Fruit fly (Drosophila melanogaster) whole organism, embryonic: ENCODE measurements around the gene CG14965.

Source experiments
- Aef1 ChIP-seq: fragments of 200-800 bp; sonication (Bioruptor generic); IDR thresholded peaks from 3 replicates; pipeline ENCODE4 v1.3.6; 2022; ENCODE audit warnings: missing biosample characterization, missing genetic modification characterization
- Asciz ChIP-seq: fragments of 200-800 bp; sonication (Bioruptor generic); optimal IDR thresholded peaks from 2 replicates; lab custom pipeline; 2017; ENCODE audit warnings: missing biosample characterization, mild to moderate bottlenecking, missing genetic modification characterization, missing genetic modification reagents
- BEAF-32 ChIP-seq: fragments of 200-800 bp; sonication (Bioruptor generic); optimal IDR thresholded peaks from 3 replicates; lab custom pipeline; 2017; ENCODE audit warnings: missing biosample characterization, missing genetic modification characterization, mild to moderate bottlenecking, moderate library complexity, missing genetic modification reagents
- CG10959 ChIP-seq: fragments of 200-800 bp; sonication (Bioruptor generic); IDR thresholded peaks from 2 replicates; pipeline ENCODE4 v1.3.6; 2022; ENCODE audit warnings: missing biosample characterization, missing genetic modification characterization
- CG12236 ChIP-seq: fragments of 200-800 bp; sonication (Bioruptor generic); optimal IDR thresholded peaks from 2 replicates; lab custom pipeline; 2016; ENCODE audit warnings: missing biosample characterization, missing genetic modification characterization
- CG13775 ChIP-seq: fragments of 200-800 bp; sonication (Bioruptor generic); optimal IDR thresholded peaks from 3 replicates; lab custom pipeline; 2017; ENCODE audit warnings: missing biosample characterization, mild to moderate bottlenecking, missing genetic modification characterization
- CG14014 ChIP-seq: fragments of 200-800 bp; sonication (Bioruptor generic); IDR thresholded peaks from 2 replicates; pipeline ENCODE4 v1.3.6; 2022; ENCODE audit warnings: missing biosample characterization, missing genetic modification characterization
- CG14441 ChIP-seq: fragments of 200-800 bp; sonication (Bioruptor generic); IDR thresholded peaks from 2 replicates; pipeline ENCODE4 v1.3.6; 2022; ENCODE audit warnings: missing biosample characterization, missing genetic modification characterization
- CG14710 ChIP-seq: fragments of 200-800 bp; sonication (Bioruptor generic); optimal IDR thresholded peaks from 3 replicates; lab custom pipeline; 2019; ENCODE audit warnings: missing biosample characterization, mild to moderate bottlenecking, missing genetic modification characterization, moderate library complexity
- CG15073 ChIP-seq: fragments of 200-800 bp; sonication (Bioruptor generic); optimal IDR thresholded peaks from 2 replicates; lab custom pipeline; 2016; ENCODE audit warnings: missing biosample characterization, missing genetic modification characterization
- CG1602 ChIP-seq: fragments of 200-800 bp; sonication (Bioruptor generic); optimal IDR thresholded peaks from 3 replicates; lab custom pipeline; 2016; ENCODE audit warnings: missing biosample characterization, missing genetic modification characterization
- CG1603 ChIP-seq: fragments of 200-800 bp; sonication (Bioruptor generic); optimal IDR thresholded peaks from 2 replicates; lab custom pipeline; 2019; ENCODE audit warnings: missing biosample characterization, mild to moderate bottlenecking, missing genetic modification characterization, moderate library complexity
- CG17568 ChIP-seq: fragments of 200-800 bp; sonication (Bioruptor generic); optimal IDR thresholded peaks from 2 replicates; lab custom pipeline; 2018; ENCODE audit warnings: missing biosample characterization, mild to moderate bottlenecking, missing genetic modification characterization, moderate library complexity
- CG18764 ChIP-seq: fragments of 200-800 bp; sonication (Bioruptor generic); optimal IDR thresholded peaks from 3 replicates; lab custom pipeline; 2016; ENCODE audit warnings: missing biosample characterization, missing genetic modification characterization
- CG30020 ChIP-seq: fragments of 200-800 bp; optimal IDR thresholded peaks from 2 replicates; lab custom pipeline; 2019; ENCODE audit warnings: missing biosample characterization, mild to moderate bottlenecking, missing genetic modification characterization, moderate library complexity
- CG4404 ChIP-seq: fragments of 200-800 bp; sonication (Bioruptor generic); IDR thresholded peaks from 2 replicates; pipeline ENCODE4 v1.3.6; 2022; ENCODE audit warnings: missing biosample characterization, missing genetic modification characterization
- CG4424 ChIP-seq: fragments of 200-800 bp; sonication (Bioruptor generic); optimal IDR thresholded peaks from 3 replicates; lab custom pipeline; 2016; ENCODE audit warnings: missing biosample characterization, missing genetic modification characterization
- CG5180 ChIP-seq: fragments of 200-800 bp; sonication (Bioruptor generic); optimal IDR thresholded peaks from 3 replicates; lab custom pipeline; 2017; ENCODE audit warnings: missing biosample characterization, missing genetic modification characterization, mild to moderate bottlenecking, moderate library complexity, missing genetic modification reagents
- CG5953 ChIP-seq: fragments of 200-800 bp; sonication (Bioruptor generic); IDR thresholded peaks from 2 replicates; pipeline ENCODE4 v1.3.6; 2022; ENCODE audit warnings: missing biosample characterization, missing genetic modification characterization
- CG6689 ChIP-seq: fragments of 200-800 bp; sonication (Bioruptor generic); IDR thresholded peaks from 2 replicates; pipeline ENCODE4 v1.3.6; 2022; ENCODE audit warnings: missing biosample characterization, missing genetic modification characterization
- CG7271 ChIP-seq: fragments of 200-800 bp; sonication (Bioruptor generic); optimal IDR thresholded peaks from 2 replicates; lab custom pipeline; 2018; ENCODE audit warnings: missing biosample characterization, mild to moderate bottlenecking, missing genetic modification characterization, moderate library complexity
- CG8924 ChIP-seq: fragments of 200-800 bp; optimal IDR thresholded peaks from 3 replicates; lab custom pipeline; 2019; ENCODE audit warnings: missing biosample characterization, mild to moderate bottlenecking, missing genetic modification characterization, moderate library complexity
- CG8944 ChIP-seq: fragments of 200-800 bp; sonication (Bioruptor generic); optimal IDR thresholded peaks from 3 replicates; lab custom pipeline; 2016; ENCODE audit warnings: missing biosample characterization, missing genetic modification characterization
- CG9437 ChIP-seq: fragments of 200-800 bp; sonication (Bioruptor generic); optimal IDR thresholded peaks from 2 replicates; lab custom pipeline; 2018; ENCODE audit warnings: missing biosample characterization, mild to moderate bottlenecking, missing genetic modification characterization
- Dll ChIP-seq: fragments of 200-800 bp; sonication (Bioruptor generic); IDR thresholded peaks from 4 replicates; pipeline ENCODE4 v1.3.6; 2022; ENCODE audit warnings: missing biosample characterization, missing genetic modification characterization; ENCODE audit not compliant: partially characterized antibody
- E2f2 ChIP-seq: fragments of 200-800 bp; sonication (Bioruptor generic); IDR thresholded peaks from 2 replicates; pipeline ENCODE4 v1.3.6; 2022; ENCODE audit warnings: missing biosample characterization, missing genetic modification characterization
- Eip74EF ChIP-seq, 2 experiments: fragments of 200-800 bp in 1 of 2; fragments of >200 bp in 1 of 2; sonication (Bioruptor generic) in 1 of 2; optimal IDR thresholded peaks; 2 replicates each; lab custom pipeline; 2017 to 2019; ENCODE audit warnings: missing biosample characterization in 2 of 2, missing genetic modification characterization in 2 of 2, mild to moderate bottlenecking in 1 of 2, moderate library complexity in 1 of 2
- Elba2 ChIP-seq: fragments of 200-800 bp; sonication (Bioruptor generic); optimal IDR thresholded peaks from 3 replicates; lab custom pipeline; 2016; ENCODE audit warnings: missing biosample characterization, missing genetic modification characterization
- GATAe ChIP-seq: fragments of 200-800 bp; sonication (Bioruptor generic); conservative IDR thresholded peaks from 2 replicates; pipeline ENCODE4 v1.3.6; 2022; ENCODE audit warnings: missing biosample characterization, missing genetic modification characterization
- HLH54F ChIP-seq: fragments of 200-800 bp; sonication (Bioruptor generic); optimal IDR thresholded peaks from 3 replicates; lab custom pipeline; 2016; ENCODE audit warnings: missing biosample characterization, missing genetic modification characterization
- HmgZ ChIP-seq: fragments of 200-800 bp; sonication (Bioruptor generic); optimal IDR thresholded peaks from 2 replicates; lab custom pipeline; 2018; ENCODE audit warnings: missing biosample characterization, mild to moderate bottlenecking, missing genetic modification characterization
- MBD-R2 ChIP-seq: fragments of 200-800 bp; sonication (Bioruptor generic); IDR thresholded peaks from 2 replicates; pipeline ENCODE4 v1.3.6; 2022; ENCODE audit warnings: missing biosample characterization, missing genetic modification characterization
- Ssrp ChIP-seq: fragments of 200-800 bp; sonication (Bioruptor generic); optimal IDR thresholded peaks from 2 replicates; lab custom pipeline; 2018; ENCODE audit warnings: missing biosample characterization, mild to moderate bottlenecking, missing genetic modification characterization, moderate library complexity
- az2 ChIP-seq: fragments of 200-800 bp; sonication (Bioruptor generic); optimal IDR thresholded peaks from 3 replicates; lab custom pipeline; 2016; ENCODE audit warnings: missing biosample characterization, missing genetic modification characterization
- cas ChIP-seq: fragments of 200-800 bp; sonication (Bioruptor generic); IDR thresholded peaks from 2 replicates; pipeline ENCODE4 v1.3.6; 2022; ENCODE audit warnings: missing biosample characterization, missing genetic modification characterization
- chm ChIP-seq: fragments of 200-800 bp; sonication (Bioruptor generic); IDR thresholded peaks from 2 replicates; pipeline ENCODE4 v1.3.6; 2022; ENCODE audit warnings: missing biosample characterization, missing genetic modification characterization
- da ChIP-seq: fragments of 200-800 bp; sonication (Bioruptor generic); optimal IDR thresholded peaks from 2 replicates; lab custom pipeline; 2016; ENCODE audit warnings: missing biosample characterization, missing genetic modification characterization
- insv ChIP-seq, 2 experiments: fragments of 200-800 bp; sonication (Bioruptor generic); optimal IDR thresholded peaks; 3 replicates each; lab custom pipeline; 2016 to 2018; ENCODE audit warnings: missing biosample characterization in 2 of 2, missing genetic modification characterization in 2 of 2
- lilli ChIP-seq: fragments of 200-800 bp; sonication (Bioruptor generic); optimal IDR thresholded peaks from 3 replicates; lab custom pipeline; 2016; ENCODE audit warnings: missing biosample characterization, missing genetic modification characterization
- lmd ChIP-seq: fragments of 200-800 bp; sonication (Bioruptor generic); IDR thresholded peaks from 2 replicates; pipeline ENCODE4 v1.3.6; 2022; ENCODE audit warnings: missing biosample characterization, missing genetic modification characterization
- lola ChIP-seq, 3 experiments: fragments of >200 bp in 2 of 3; fragments of 200-800 bp in 1 of 3; sonication (Bioruptor generic) in 1 of 3; optimal IDR thresholded peaks; 2 replicates each; lab custom pipeline; 2017 to 2019; ENCODE audit warnings: missing biosample characterization in 3 of 3, missing genetic modification characterization in 3 of 3, mild to moderate bottlenecking in 1 of 3, moderate library complexity in 1 of 3
- nerfin-1 ChIP-seq: fragments of 200-800 bp; sonication (Bioruptor generic); optimal IDR thresholded peaks from 3 replicates; lab custom pipeline; 2019; ENCODE audit warnings: missing biosample characterization, mild to moderate bottlenecking, missing genetic modification characterization, moderate library complexity
- nom ChIP-seq: fragments of 200-800 bp; sonication (Bioruptor generic); optimal IDR thresholded peaks from 2 replicates; lab custom pipeline; 2017; ENCODE audit warnings: missing biosample characterization, missing genetic modification characterization, mild to moderate bottlenecking, moderate library complexity, missing genetic modification reagents
- oc ChIP-seq: fragments of 200-800 bp; sonication (Bioruptor generic); optimal IDR thresholded peaks from 2 replicates; lab custom pipeline; 2018; ENCODE audit warnings: missing biosample characterization, mild to moderate bottlenecking, missing genetic modification characterization, moderate library complexity
- otp ChIP-seq: fragments of 200-800 bp; sonication (Bioruptor generic); IDR thresholded peaks from 3 replicates; pipeline ENCODE4, ENCODE4 v1.3.6; 2022; ENCODE audit warnings: missing biosample characterization, missing genetic modification characterization

Gene CG14965

dm6 chr3L:3159309-3160194, 32.7 kb downstream of the CG14965 start, which contains the start of the genes ND-30 and CG15812 (continued):
- TF ChIP-seq CG15073 (GFP tag; lab: Kevin White, UChicago) (no peak), lilli (GFP tag; lab: Kevin White, UChicago) (peak; percentile 11), MBD-R2 (peak; percentile 69), CG8924 (tag; lab: Kevin White, UChicago) (peak; percentile 51), Ssrp (tag; lab: Kevin White, UChicago) (peak; percentile 10), CG1603 (tag; lab: Kevin White, UChicago) (peak; percentile 99), lola (GFP tag; optimal IDR thresholded peaks at IDR 0.05; lab: Kevin White, UChicago) (peak in 1 of 3 experiments; percentile 51), otp (GFP tag; lab: Robert Waterston, UW) (no peak), cas (GFP tag; lab: Robert Waterston, UW) (no peak), CG5180 (GFP tag; lab: Kevin White, UChicago) (no peak), E2f2 (GFP tag; lab: Robert Waterston, UW) (0 out of 2 replicates have a peak, but pooled peaks have one; percentile 13), Asciz (no peak), oc (no peak), az2 (GFP tag; lab: Kevin White, UChicago) (peak; percentile 25), HmgZ (tag; lab: Kevin White, UChicago) (no peak), HLH54F (GFP tag; lab: Kevin White, UChicago) (no peak), Dll (GFP tag; lab: Robert Waterston, UW) (0 out of 4 replicates have a peak, but pooled peaks have one; percentile 14), nerfin-1 (peak; percentile 3), CG30020 (tag; lab: Kevin White, UChicago) (peak; percentile 92), CG4424 (GFP tag; lab: Kevin White, UChicago) (no peak), CG17568 (GFP tag; lab: Kevin White, UChicago) (no peak), da (GFP tag; lab: Kevin White, UChicago) (no peak), lmd (no peak), Elba2 (GFP tag; lab: Kevin White, UChicago) (peak; percentile 95), Eip74EF (GFP tag; optimal IDR thresholded peaks at IDR 0.05; lab: Kevin White, UChicago) (no peak), chm (GFP tag; lab: Robert Waterston, UW) (no peak), CG9437 (GFP tag; lab: Kevin White, UChicago) (peak; percentile 34), CG12236 (GFP tag; lab: Kevin White, UChicago) (no peak), insv (GFP tag; optimal IDR thresholded peaks at IDR 0.05; lab: Kevin White, UChicago) (no peak), CG6689 (GFP tag; lab: Robert Waterston, UW) (0 out of 2 replicates have a peak, but pooled peaks have one; percentile 5), CG4404 (no peak), CG5953 (GFP tag; lab: Robert Waterston, UW) (no peak), CG8944 (no peak), CG14441 (GFP tag; lab: Robert Waterston, UW) (no peak), CG14710 (tag; lab: Kevin White, UChicago) (peak; percentile 51), BEAF-32 (GFP tag; lab: Kevin White, UChicago) (peak; percentile 20), Aef1 (GFP tag; lab: Robert Waterston, UW) (no peak), CG18764 (no peak), nom (GFP tag; lab: Kevin White, UChicago) (no peak), CG10959 (GFP tag; lab: Robert Waterston, UW) (no peak), GATAe (no peak), CG13775 (peak; percentile 6), CG14014 (GFP tag; lab: Robert Waterston, UW) (no peak), CG7271 (tag; lab: Kevin White, UChicago) (no peak), CG1602 (GFP tag; lab: Kevin White, UChicago) (peak; percentile 45)
